Worm (Caenorhabditis elegans) whole organism, L4/young adult: Measurements from ENCODE around the gene F54F12.1.
A peak's percentile ranks its signal among the peaks of the same experiment; 100 is the strongest.

Experiments
- W03F9.2 ChIP-seq: fragments of 150-350 bp; optimal IDR thresholded peaks from 2 replicates; lab custom pipeline; 2014; ENCODE audit warnings: missing biosample characterization, missing genetic modification characterization
- dao-5 ChIP-seq: sonication (generic microtip); optimal IDR thresholded peaks from 2 replicates; lab custom pipeline; 2016; ENCODE audit warnings: missing genotype, missing genetic modification characterization, moderate library complexity, missing compliant biosample characterization
- him-1 ChIP-seq: sonication (generic microtip); optimal IDR thresholded peaks from 2 replicates; lab custom pipeline; 2016; ENCODE audit warnings: missing genotype, missing genetic modification reagents, missing genetic modification characterization, missing compliant biosample characterization

Gene F54F12.1

ce11 chrIII:13055342-13055741 lies at the start of gene F54F12.1:
Gene F54F12.1 (minus strand): TSS chrIII:13055442.
- no peak for TF ChIP-seq W03F9.2
- TF ChIP-seq him-1: no peak

DNA sequence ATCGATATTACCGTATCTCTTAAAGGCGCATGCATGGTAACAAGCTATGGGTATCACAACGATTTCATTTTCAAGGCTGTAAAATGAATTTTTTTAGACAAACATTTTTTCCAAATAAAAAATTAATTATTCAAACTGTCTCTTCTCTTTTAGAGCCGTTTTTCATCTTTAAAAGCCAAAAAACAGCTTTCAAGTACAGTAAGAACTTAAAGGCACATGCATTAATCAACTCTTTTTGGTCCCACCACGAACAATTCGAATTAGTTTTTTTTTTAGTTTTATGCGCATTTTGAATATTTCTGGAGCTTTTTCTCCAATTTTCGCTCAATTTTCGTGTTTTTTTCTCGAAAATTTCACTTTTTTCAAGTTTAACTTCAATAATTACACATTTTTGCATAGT lies 49.2 kb upstream of the F54F12.1 start:
- TF ChIP-seq him-1: no peak
- no peak for TF ChIP-seq dao-5 (tag; lab: Kevin White, UChicago)
- peak; percentile 17 for TF ChIP-seq W03F9.2

DNA sequence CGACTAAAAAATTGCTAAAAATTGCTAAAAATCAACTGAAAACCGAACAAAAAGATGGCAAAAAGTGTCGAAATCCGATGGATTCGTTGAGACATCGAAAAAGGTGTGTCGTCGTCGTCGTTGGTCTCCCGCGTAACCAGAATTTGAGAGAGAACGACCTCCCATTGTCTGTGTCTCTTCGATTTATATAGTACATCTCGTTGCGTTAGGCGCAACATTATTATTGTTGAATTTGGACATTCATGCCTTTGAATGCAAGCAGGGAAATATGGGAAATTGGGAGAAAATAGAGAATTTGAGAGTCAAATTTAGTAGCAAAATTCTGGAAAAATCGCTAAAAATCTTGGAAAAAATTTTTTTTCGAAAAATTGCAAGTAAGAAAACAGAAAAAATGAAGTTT lies 48.7 kb upstream of the F54F12.1 start:
- TF ChIP-seq him-1 (no peak), W03F9.2 (no peak), dao-5 (tag; lab: Kevin White, UChicago) (no peak)

DNA sequence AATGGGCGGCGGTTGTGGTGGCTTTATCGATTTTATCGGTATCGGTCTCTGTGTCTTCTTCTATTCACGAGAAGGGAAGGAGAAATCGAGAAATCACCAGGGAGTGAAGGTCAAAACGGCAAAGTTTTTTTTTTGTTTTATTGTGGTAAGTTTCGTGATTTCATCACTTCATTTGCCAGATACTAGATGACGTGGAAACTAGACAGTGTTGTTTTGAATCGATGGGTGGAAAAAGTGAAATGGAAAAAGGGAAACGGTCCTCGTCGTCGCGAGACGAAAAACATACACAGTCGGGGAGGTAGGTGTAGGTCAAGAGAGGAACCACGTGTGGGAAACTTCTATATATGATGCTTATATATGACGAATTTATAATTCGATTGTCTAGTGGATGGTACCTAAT lies 45.8 kb upstream of the F54F12.1 start:
- TF ChIP-seq him-1: no peak
- TF ChIP-seq W03F9.2: no peak
- TF ChIP-seq dao-5 (tag; lab: Kevin White, UChicago): no peak

- no peak for TF ChIP-seq dao-5 (tag; lab: Kevin White, UChicago)
- TF ChIP-seq him-1: no peak
- TF ChIP-seq W03F9.2: no peak
Observed at ce11 chrIII:13099190-13099875, 44.1 kb upstream of the F54F12.1 start, which contains the start of gene pqn-83. Gene pqn-83 (minus strand): TSS chrIII:13099461.

- TF ChIP-seq dao-5 (tag; lab: Kevin White, UChicago): no peak
- no peak for TF ChIP-seq W03F9.2
- no peak for TF ChIP-seq him-1
Observed at ce11 chrIII:13092352-13092751, 37.1 kb upstream of the F54F12.1 start.

DNA sequence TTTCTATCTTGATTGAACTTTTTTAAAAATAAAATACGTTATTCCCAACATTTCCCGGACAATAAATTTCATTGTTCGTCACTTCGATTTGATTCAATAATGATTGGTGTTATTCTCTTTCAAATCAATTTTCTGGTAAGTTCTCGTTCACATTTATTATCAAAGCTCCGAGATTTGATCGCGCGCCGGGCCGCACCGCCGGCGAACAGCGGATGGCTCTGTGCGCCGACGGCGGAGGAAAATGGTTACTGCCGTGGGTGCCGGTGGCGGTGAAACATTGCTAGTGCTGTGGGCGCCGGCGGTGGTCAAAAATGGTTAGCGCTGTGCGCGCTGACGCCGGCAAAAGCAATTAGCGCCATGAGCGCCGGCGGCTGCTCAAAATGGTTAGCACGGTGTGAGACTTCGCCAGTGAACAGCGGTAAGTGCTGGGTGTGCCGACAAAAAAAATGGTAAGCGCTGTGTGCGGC lies 35.9 kb upstream of the F54F12.1 start, which contains the start of gene Y39E4B.13:
TSS of gene Y39E4B.13 (plus strand) at position 51 of the 467 bp plus-strand sequence.
- TF ChIP-seq dao-5 (tag; lab: Kevin White, UChicago) (no peak), him-1 (no peak), W03F9.2 (no peak)

DNA sequence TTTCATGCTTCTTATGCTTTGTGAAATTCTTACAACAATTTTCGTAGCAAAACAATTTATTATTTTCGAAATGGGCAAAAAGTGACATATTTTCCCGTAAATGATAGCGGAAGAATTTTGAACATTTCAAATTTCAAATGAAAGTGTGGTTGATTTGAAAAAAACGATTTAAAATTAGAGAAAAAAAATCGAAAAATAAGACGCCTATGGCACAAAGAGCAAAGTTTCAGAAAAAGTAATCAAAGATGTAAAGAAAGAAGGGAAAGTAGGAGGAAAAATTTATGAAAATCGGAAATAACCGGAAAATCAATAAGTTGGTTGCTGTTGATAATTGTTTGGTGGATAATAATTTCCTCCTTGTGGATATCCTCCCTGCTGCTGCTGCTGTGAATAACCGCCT lies 32.2 kb upstream of the F54F12.1 start:
- TF ChIP-seq dao-5 (tag; lab: Kevin White, UChicago): no peak
- TF ChIP-seq W03F9.2: no peak
- TF ChIP-seq him-1: no peak

- TF ChIP-seq W03F9.2 (no peak), dao-5 (tag; lab: Kevin White, UChicago) (no peak), him-1 (peak; percentile 9)
Observed at ce11 chrIII:13071432-13072259, 16.4 kb upstream of the F54F12.1 start.

- TF ChIP-seq him-1: peak; percentile 98
- TF ChIP-seq W03F9.2: peak; percentile 47
- no peak for TF ChIP-seq dao-5 (tag; lab: Kevin White, UChicago)
Observed at ce11 chrIII:13070548-13071050, 15.4 kb upstream of the F54F12.1 start, which contains the start of gene Y39E4B.6. Gene Y39E4B.6 (plus strand): TSS chrIII:13070756.

- no peak for TF ChIP-seq him-1
- TF ChIP-seq W03F9.2: peak; percentile 25
- TF ChIP-seq dao-5 (tag; lab: Kevin White, UChicago): no peak
Observed at ce11 chrIII:13069416-13069815, 14.2 kb upstream of the F54F12.1 start.

ce11 chrIII:13067884-13068767 lies 12.9 kb upstream of the F54F12.1 start:
- TF ChIP-seq him-1: peak; percentile 91
- TF ChIP-seq dao-5 (tag; lab: Kevin White, UChicago): no peak

ce11 chrIII:13066828-13067227 lies 11.6 kb upstream of the F54F12.1 start:
- TF ChIP-seq him-1 (no peak), W03F9.2 (no peak), dao-5 (tag; lab: Kevin White, UChicago) (no peak)

ce11 chrIII:13065694-13066093 lies 10.5 kb upstream of the F54F12.1 start:
- TF ChIP-seq W03F9.2 (no peak), him-1 (no peak), dao-5 (tag; lab: Kevin White, UChicago) (no peak)
